In genomic region chr2L:3532973-3533525, dm6 we compare ENCODE assay signal across 2 fruit fly cellular contexts.
TF ChIP-seq lines count a peak whose summit lies in the region.

No protein-coding gene starts in this region.

TF ChIP-seq in whole organism, embryonic, 481 proteins besides CTCF, POLR2A, EP300 and RAD21 (continued from another document and continues in another):
- no peak for TF ChIP-seq schlank (tag; optimal IDR thresholded peaks at IDR 0.05; lab: Kevin White, UChicago)
- no peak for TF ChIP-seq cas (GFP tag; IDR thresholded peaks at IDR 0.05; lab: Robert Waterston, UW)
- TF ChIP-seq da (GFP tag; optimal IDR thresholded peaks at IDR 0.05; lab: Kevin White, UChicago) = no peak
- TF ChIP-seq lola (GFP tag; optimal IDR thresholded peaks at IDR 0.05; lab: Kevin White, UChicago) = peak in 1 of 3 experiments; percentile 73
- no peak for TF ChIP-seq klu (GFP tag; IDR thresholded peaks at IDR 0.05; lab: Robert Waterston, UW)
- no peak for TF ChIP-seq Aef1 (GFP tag; IDR thresholded peaks at IDR 0.05; lab: Robert Waterston, UW)
- TF ChIP-seq CG10147 (GFP tag; optimal IDR thresholded peaks at IDR 0.05; lab: Kevin White, UChicago) = no peak
- no peak for TF ChIP-seq CG2199 (GFP tag; IDR thresholded peaks at IDR 0.05; lab: Robert Waterston, UW)
- peak; percentile 82 for TF ChIP-seq CG10959 (GFP tag; IDR thresholded peaks at IDR 0.05; lab: Robert Waterston, UW)
- TF ChIP-seq Ptx1 (GFP tag; IDR thresholded peaks at IDR 0.05; lab: Robert Waterston, UW) = peak; percentile 49
- TF ChIP-seq CG11695 (GFP tag; IDR thresholded peaks at IDR 0.05; lab: Robert Waterston, UW) = no peak
- no peak for TF ChIP-seq Hand (GFP tag; optimal IDR thresholded peaks at IDR 0.05; lab: Kevin White, UChicago)
- TF ChIP-seq CG32767 (GFP tag; IDR thresholded peaks at IDR 0.05; lab: Robert Waterston, UW) = no peak
- TF ChIP-seq Six4 (GFP tag; optimal IDR thresholded peaks at IDR 0.05; lab: Kevin White, UChicago) = peak; percentile 12
- no peak for TF ChIP-seq CG31224 (GFP tag; IDR thresholded peaks at IDR 0.05; lab: Robert Waterston, UW)
- no peak for TF ChIP-seq CG9932 (GFP tag; IDR thresholded peaks at IDR 0.05; lab: Robert Waterston, UW)
- peak; percentile 15 for TF ChIP-seq Dad (GFP tag; optimal IDR thresholded peaks at IDR 0.05; lab: Kevin White, UChicago)
- no peak for TF ChIP-seq Deaf1 (tag; optimal IDR thresholded peaks at IDR 0.05; lab: Kevin White, UChicago)
- no peak for TF ChIP-seq tna (GFP tag; IDR thresholded peaks at IDR 0.05; lab: Robert Waterston, UW; ENCODE audit: partially characterized antibody)
- TF ChIP-seq dmrt99B (tag; optimal IDR thresholded peaks at IDR 0.05; lab: Kevin White, UChicago) = peak; percentile 15
- no peak for TF ChIP-seq hth (optimal IDR thresholded peaks at IDR 0.05; lab: Kevin White, UChicago)
- TF ChIP-seq Med (GFP tag; lab: Kevin White, UChicago) = peak; percentile 90
- no peak for TF ChIP-seq CG31388 (GFP tag; optimal IDR thresholded peaks at IDR 0.05; lab: Kevin White, UChicago)
- no peak; the same call in 2 of the 3 replicates for TF ChIP-seq tgo (GFP tag; IDR thresholded peaks at IDR 0.05; lab: Robert Waterston, UW)
- TF ChIP-seq dimm (GFP tag; IDR thresholded peaks at IDR 0.05; lab: Robert Waterston, UW) = 0 out of 2 replicates have a peak, but pooled peaks have one; percentile 12
- no peak for TF ChIP-seq ham (GFP tag; IDR thresholded peaks at IDR 0.05; lab: Robert Waterston, UW)
- peak; percentile 22 for TF ChIP-seq CG12236 (GFP tag; optimal IDR thresholded peaks at IDR 0.05; lab: Kevin White, UChicago)
- no peak for TF ChIP-seq toy (GFP tag; IDR thresholded peaks at IDR 0.05; lab: Robert Waterston, UW)
- TF ChIP-seq CG17829 (tag; optimal IDR thresholded peaks at IDR 0.05; lab: Kevin White, UChicago) = peak; percentile 76
- no peak for TF ChIP-seq al (GFP tag; IDR thresholded peaks at IDR 0.05; lab: Robert Waterston, UW)
- TF ChIP-seq YL-1 (GFP tag; optimal IDR thresholded peaks at IDR 0.05; lab: Kevin White, UChicago) = no peak
- no peak for TF ChIP-seq ab (GFP tag; optimal IDR thresholded peaks at IDR 0.05; lab: Kevin White, UChicago)
- TF ChIP-seq Nf-YB (GFP tag; optimal IDR thresholded peaks at IDR 0.05; lab: Kevin White, UChicago) = peak; percentile 17
- peak; percentile 38; the same call in 1 of the 2 replicates for TF ChIP-seq vvl (GFP tag; IDR thresholded peaks at IDR 0.05; lab: Robert Waterston, UW)
- TF ChIP-seq CG12659 (GFP tag; optimal IDR thresholded peaks at IDR 0.05; lab: Kevin White, UChicago) = no peak
- peak; percentile 11 for TF ChIP-seq Hr3 (GFP tag; optimal IDR thresholded peaks at IDR 0.05; lab: Kevin White, UChicago)
- TF ChIP-seq Drgx (GFP tag; IDR thresholded peaks at IDR 0.05; lab: Robert Waterston, UW) = no peak
- TF ChIP-seq zen2 (GFP tag; IDR thresholded peaks at IDR 0.05; lab: Robert Waterston, UW; ENCODE audit: partially characterized antibody) = no peak
- no peak for TF ChIP-seq CG2116 (GFP tag; optimal IDR thresholded peaks at IDR 0.05; lab: Kevin White, UChicago)
- TF ChIP-seq danr (GFP tag; IDR thresholded peaks at IDR 0.05; lab: Robert Waterston, UW) = no peak
- no peak for TF ChIP-seq Lpt (GFP tag; optimal IDR thresholded peaks at IDR 0.05; lab: Kevin White, UChicago)
- TF ChIP-seq dpn (GFP tag; optimal IDR thresholded peaks at IDR 0.05; lab: Kevin White, UChicago) = peak; percentile 51 to 53
- no peak; the same call in 3 of the 4 replicates for TF ChIP-seq Gug (GFP tag; IDR thresholded peaks at IDR 0.05; lab: Robert Waterston, UW)
- peak; percentile 62; the same call in 2 of the 3 replicates for TF ChIP-seq ci (GFP tag; IDR thresholded peaks at IDR 0.05; lab: Robert Waterston, UW)
- no peak for TF ChIP-seq abd-A (tag; optimal IDR thresholded peaks at IDR 0.05; lab: Kevin White, UChicago)
- peak; percentile 46 for TF ChIP-seq CG1233 (GFP tag; optimal IDR thresholded peaks at IDR 0.05; lab: Kevin White, UChicago)
- TF ChIP-seq CG30431 (GFP tag; optimal IDR thresholded peaks at IDR 0.05; lab: Kevin White, UChicago) = peak; percentile 85
- TF ChIP-seq Dip2 (GFP tag; IDR thresholded peaks at IDR 0.05; lab: Robert Waterston, UW) = no peak
- TF ChIP-seq CG7372 (GFP tag; IDR thresholded peaks at IDR 0.05; lab: Robert Waterston, UW) = no peak
- TF ChIP-seq sc (optimal IDR thresholded peaks at IDR 0.05; lab: Kevin White, UChicago) = no peak
- peak; percentile 31 for TF ChIP-seq sc (GFP tag; optimal IDR thresholded peaks at IDR 0.05; lab: Kevin White, UChicago)
- no peak for TF ChIP-seq NfI (GFP tag; optimal IDR thresholded peaks at IDR 0.05; lab: Kevin White, UChicago)
- no peak for TF ChIP-seq CG11696 (GFP tag; IDR thresholded peaks at IDR 0.05; lab: Robert Waterston, UW)
- TF ChIP-seq ase (GFP tag; IDR thresholded peaks at IDR 0.05; lab: Robert Waterston, UW) = no peak
- TF ChIP-seq CG17359 (tag; optimal IDR thresholded peaks at IDR 0.05; lab: Kevin White, UChicago) = no peak
- TF ChIP-seq vfl (GFP tag; optimal IDR thresholded peaks at IDR 0.05; lab: Kevin White, UChicago) = no peak
- TF ChIP-seq fd64A (GFP tag; optimal IDR thresholded peaks at IDR 0.05; lab: Kevin White, UChicago) = no peak
- no peak for TF ChIP-seq gro (GFP tag; optimal IDR thresholded peaks at IDR 0.05; lab: Kevin White, UChicago)
- TF ChIP-seq CG17385 (GFP tag; optimal IDR thresholded peaks at IDR 0.05; lab: Kevin White, UChicago) = no peak
- TF ChIP-seq tio (GFP tag; optimal IDR thresholded peaks at IDR 0.05; lab: Kevin White, UChicago) = no peak
- TF ChIP-seq CG6175 (GFP tag; IDR thresholded peaks at IDR 0.05; lab: Robert Waterston, UW) = no peak
- TF ChIP-seq onecut (GFP tag; IDR thresholded peaks at IDR 0.05; lab: Robert Waterston, UW) = peak; percentile 43
- TF ChIP-seq HHEX (GFP tag; optimal IDR thresholded peaks at IDR 0.05; lab: Kevin White, UChicago) = no peak
- no peak for TF ChIP-seq Opbp (GFP tag; IDR thresholded peaks at IDR 0.05; lab: Robert Waterston, UW; ENCODE audit: partially characterized antibody)
- TF ChIP-seq sna (GFP tag; IDR thresholded peaks at IDR 0.05; lab: Robert Waterston, UW; ENCODE audit: partially characterized antibody) = no peak
- 0 out of 2 replicates have a peak, but pooled peaks have one; percentile 49 for TF ChIP-seq chm (GFP tag; IDR thresholded peaks at IDR 0.05; lab: Robert Waterston, UW)
- no peak for TF ChIP-seq Hmr (GFP tag; optimal IDR thresholded peaks at IDR 0.05; lab: Kevin White, UChicago)
- no peak for TF ChIP-seq CG18764 (GFP tag; optimal IDR thresholded peaks at IDR 0.05; lab: Kevin White, UChicago)
- no peak for TF ChIP-seq CG3407 (GFP tag; optimal IDR thresholded peaks at IDR 0.05; lab: Kevin White, UChicago)

TF ChIP-seq in whole organism, prepupa, 60 proteins besides CTCF, POLR2A, EP300 and RAD21 (continued from another document):
- no peak for TF ChIP-seq pdm3 (GFP tag; optimal IDR thresholded peaks at IDR 0.05; lab: Kevin White, UChicago)
- peak; percentile 24 for TF ChIP-seq CG6792 (GFP tag; optimal IDR thresholded peaks at IDR 0.05; lab: Kevin White, UChicago)
- no peak for TF ChIP-seq CG7368 (GFP tag; optimal IDR thresholded peaks at IDR 0.05; lab: Kevin White, UChicago)
- no peak for TF ChIP-seq ss (GFP tag; optimal IDR thresholded peaks at IDR 0.05; lab: Kevin White, UChicago)
- TF ChIP-seq Eip93F (GFP tag; optimal IDR thresholded peaks at IDR 0.05; lab: Kevin White, UChicago) = no peak
- TF ChIP-seq CG15336 (GFP tag; IDR thresholded peaks at IDR 0.05; lab: Robert Waterston, UW) = 0 out of 2 replicates have a peak, but pooled peaks have one; percentile 8
- no peak for TF ChIP-seq dsx (GFP tag; optimal IDR thresholded peaks at IDR 0.05; lab: Kevin White, UChicago; ENCODE audit: poor library complexity, severe bottlenecking)
- no peak for TF ChIP-seq CG9139 (GFP tag; optimal IDR thresholded peaks at IDR 0.05; lab: Kevin White, UChicago)
- TF ChIP-seq CG11762 (GFP tag; optimal IDR thresholded peaks at IDR 0.05; lab: Kevin White, UChicago; ENCODE audit: insufficient read depth) = no peak
- TF ChIP-seq CG8119 (GFP tag; IDR thresholded peaks at IDR 0.05; lab: Robert Waterston, UW) = no peak
- TF ChIP-seq cyc (GFP tag; optimal IDR thresholded peaks at IDR 0.05; lab: Kevin White, UChicago) = peak; percentile 3
- no peak for TF ChIP-seq CG16779 (tag; optimal IDR thresholded peaks at IDR 0.05; lab: Kevin White, UChicago)
- TF ChIP-seq salr (GFP tag; optimal IDR thresholded peaks at IDR 0.05; lab: Kevin White, UChicago) = no peak
- TF ChIP-seq fd85E (GFP tag; optimal IDR thresholded peaks at IDR 0.05; lab: Kevin White, UChicago) = no peak
- TF ChIP-seq acj6 (GFP tag; optimal IDR thresholded peaks at IDR 0.05; lab: Kevin White, UChicago) = peak; percentile 37
- peak; percentile 20 for TF ChIP-seq OdsH (GFP tag; optimal IDR thresholded peaks at IDR 0.05; lab: Kevin White, UChicago)
- TF ChIP-seq Blimp-1 (GFP tag; optimal IDR thresholded peaks at IDR 0.05; lab: Kevin White, UChicago) = no peak
- TF ChIP-seq Ets21C (GFP tag; optimal IDR thresholded peaks at IDR 0.05; lab: Kevin White, UChicago) = no peak
- no peak for TF ChIP-seq CG6276 (GFP tag; optimal IDR thresholded peaks at IDR 0.05; lab: Kevin White, UChicago)
- no peak for TF ChIP-seq Lpt (GFP tag; optimal IDR thresholded peaks at IDR 0.05; lab: Kevin White, UChicago)
- TF ChIP-seq CG11902 (GFP tag; optimal IDR thresholded peaks at IDR 0.05; lab: Kevin White, UChicago) = peak; percentile 18
- peak; percentile 54 for TF ChIP-seq Met (GFP tag; optimal IDR thresholded peaks at IDR 0.05; lab: Kevin White, UChicago)
- peak; percentile 30 for TF ChIP-seq Hr4 (GFP tag; optimal IDR thresholded peaks at IDR 0.05; lab: Kevin White, UChicago)
- TF ChIP-seq CG11294 (GFP tag; IDR thresholded peaks at IDR 0.05; lab: Robert Waterston, UW) = 0 out of 2 replicates have a peak, but pooled peaks have one; percentile 19
- peak; percentile 44 for TF ChIP-seq CG32006 (GFP tag; optimal IDR thresholded peaks at IDR 0.05; lab: Kevin White, UChicago)
- TF ChIP-seq esn (GFP tag; optimal IDR thresholded peaks at IDR 0.05; lab: Kevin White, UChicago) = peak; percentile 49
- peak; percentile 41 for TF ChIP-seq CG31627 (GFP tag; optimal IDR thresholded peaks at IDR 0.05; lab: Kevin White, UChicago)
- TF ChIP-seq CG3919 (GFP tag; optimal IDR thresholded peaks at IDR 0.05; lab: Kevin White, UChicago) = peak; percentile 64
- no peak for TF ChIP-seq svp (GFP tag; lab: Kevin White, UChicago)
- peak; percentile 16 for TF ChIP-seq CG10631 (GFP tag; optimal IDR thresholded peaks at IDR 0.05; lab: Kevin White, UChicago)
- peak; percentile 6 for TF ChIP-seq Smox (GFP tag; optimal IDR thresholded peaks at IDR 0.05; lab: Kevin White, UChicago)
- TF ChIP-seq Sox102F (GFP tag; optimal IDR thresholded peaks at IDR 0.05; lab: Kevin White, UChicago) = peak; percentile 13
- TF ChIP-seq Hr39 (GFP tag; optimal IDR thresholded peaks at IDR 0.05; lab: Kevin White, UChicago) = peak; percentile 54
- TF ChIP-seq CG8632 (GFP tag; optimal IDR thresholded peaks at IDR 0.05; lab: Kevin White, UChicago) = no peak
- peak; percentile 2 for TF ChIP-seq Sox15 (GFP tag; optimal IDR thresholded peaks at IDR 0.05; lab: Kevin White, UChicago)
- no peak for TF ChIP-seq Eip75B (GFP tag; optimal IDR thresholded peaks at IDR 0.05; lab: Kevin White, UChicago)
